Fruit fly (Drosophila melanogaster) Kc167 (cell line): ENCODE data around the gene Ptp61F.

ENCODE experiments used
- Myc ChIP-seq: fragments of >200 bp; optimal IDR thresholded peaks from 2 replicates; lab custom pipeline; 2017; ENCODE audit warnings: missing external identifiers
- Sin3A ChIP-seq: fragments of >200 bp; optimal IDR thresholded peaks from 2 replicates; lab custom pipeline; 2018; ENCODE audit warnings: missing external identifiers
- h ChIP-seq: fragments of >200 bp; optimal IDR thresholded peaks from 3 replicates; lab custom pipeline; 2018; ENCODE audit warnings: missing external identifiers
- insv ChIP-seq: fragments of >200 bp; optimal IDR thresholded peaks from 3 replicates; lab custom pipeline; 2018; ENCODE audit warnings: missing external identifiers
- psq ChIP-seq: fragments of >200 bp; optimal IDR thresholded peaks from 2 replicates; lab custom pipeline; 2017; ENCODE audit warnings: missing external identifiers
- ttk ChIP-seq: sonication (Bioruptor generic); optimal IDR thresholded peaks from 2 replicates; lab custom pipeline; 2017; ENCODE audit warnings: missing external identifiers

Ptp61F gene

dm6 chr3L:1370939-1371338 lies 104.1 kb downstream of the Ptp61F start:
- no peak for TF ChIP-seq Myc (lab: Kevin White, UChicago)

- TF ChIP-seq insv (lab: Kevin White, UChicago) (no peak), Myc (lab: Kevin White, UChicago) (no peak), psq (no peak), Sin3A (lab: Kevin White, UChicago) (no peak), h (lab: Kevin White, UChicago) (no peak), ttk (lab: Kevin White, UChicago) (no peak)
Observed at dm6 chr3L:1370099-1370678, 104.9 kb downstream of the Ptp61F start, which contains the start of gene ru. ru (plus strand) TSS chr3L:1370628.

- TF ChIP-seq ttk (lab: Kevin White, UChicago) (no peak), psq (no peak), h (lab: Kevin White, UChicago) (no peak), Sin3A (lab: Kevin White, UChicago) (no peak), Myc (lab: Kevin White, UChicago) (no peak), insv (lab: Kevin White, UChicago) (no peak)
Observed at dm6 chr3L:1368201-1368617, 106.8 kb downstream of the Ptp61F start.

dm6 chr3L:1366879-1367650 lies 108.0 kb downstream of the Ptp61F start:
- TF ChIP-seq ttk (lab: Kevin White, UChicago) (no peak), Myc (lab: Kevin White, UChicago) (no peak), h (lab: Kevin White, UChicago) (no peak), psq (no peak), insv (lab: Kevin White, UChicago) (no peak), Sin3A (lab: Kevin White, UChicago) (no peak)

dm6 chr3L:1364368-1364767 lies 110.7 kb downstream of the Ptp61F start:
- TF ChIP-seq Sin3A (lab: Kevin White, UChicago) (no peak), h (lab: Kevin White, UChicago) (no peak), psq (no peak), ttk (lab: Kevin White, UChicago) (no peak), insv (lab: Kevin White, UChicago) (no peak), Myc (lab: Kevin White, UChicago) (no peak)

dm6 chr3L:1358338-1358737 lies 116.7 kb downstream of the Ptp61F start:
- no peak for TF ChIP-seq psq
- TF ChIP-seq ttk (lab: Kevin White, UChicago), result no peak
- no peak for TF ChIP-seq h (lab: Kevin White, UChicago)
- no peak for TF ChIP-seq insv (lab: Kevin White, UChicago)
- no peak for TF ChIP-seq Myc (lab: Kevin White, UChicago)

dm6 chr3L:1354214-1354613 lies 120.8 kb downstream of the Ptp61F start:
- TF ChIP-seq Sin3A (lab: Kevin White, UChicago), result no peak
- no peak for TF ChIP-seq h (lab: Kevin White, UChicago)
- TF ChIP-seq Myc (lab: Kevin White, UChicago), result no peak
- no peak for TF ChIP-seq ttk (lab: Kevin White, UChicago)
- TF ChIP-seq psq, result no peak
- no peak for TF ChIP-seq insv (lab: Kevin White, UChicago)

- TF ChIP-seq insv (lab: Kevin White, UChicago), result no peak
- TF ChIP-seq psq, result no peak
- no peak for TF ChIP-seq ttk (lab: Kevin White, UChicago)
- no peak for TF ChIP-seq Myc (lab: Kevin White, UChicago)
- no peak for TF ChIP-seq Sin3A (lab: Kevin White, UChicago)
- no peak for TF ChIP-seq h (lab: Kevin White, UChicago)
Observed at dm6 chr3L:1352065-1352464, 123.0 kb downstream of the Ptp61F start.

- TF ChIP-seq Myc (lab: Kevin White, UChicago) (no peak), psq (peak; percentile 31)
Observed at dm6 chr3L:1350924-1351215, 124.2 kb downstream of the Ptp61F start, which contains the start of gene CG9166. CG9166 (plus strand) TSS chr3L:1351116.

- TF ChIP-seq psq (peak; percentile 85), Myc (lab: Kevin White, UChicago) (no peak), ttk (lab: Kevin White, UChicago) (no peak)
Observed at dm6 chr3L:1349942-1350923, 124.8 kb downstream of the Ptp61F start.

- no peak for TF ChIP-seq Sin3A (lab: Kevin White, UChicago)
- TF ChIP-seq psq, result no peak
- no peak for TF ChIP-seq Myc (lab: Kevin White, UChicago)
- TF ChIP-seq insv (lab: Kevin White, UChicago), result no peak
- TF ChIP-seq h (lab: Kevin White, UChicago), result no peak
- TF ChIP-seq ttk (lab: Kevin White, UChicago), result no peak
Observed at dm6 chr3L:1349397-1349796, 125.7 kb downstream of the Ptp61F start.

dm6 chr3L:1348935-1349334 lies 126.1 kb downstream of the Ptp61F start:
- TF ChIP-seq h (lab: Kevin White, UChicago), result no peak
- TF ChIP-seq ttk (lab: Kevin White, UChicago), result no peak
- no peak for TF ChIP-seq Myc (lab: Kevin White, UChicago)
- TF ChIP-seq Sin3A (lab: Kevin White, UChicago), result no peak
- no peak for TF ChIP-seq psq
- TF ChIP-seq insv (lab: Kevin White, UChicago), result no peak
